Fruit fly (Drosophila melanogaster) whole organism, pupa: ENCODE results near the gene Sfp24Bd.

Source experiments
- CG10348 ChIP-seq: fragments of 200-800 bp; sonication (Bioruptor generic); IDR thresholded peaks from 2 replicates; pipeline ENCODE4 v1.3.6; 2022; ENCODE audit warnings: missing biosample characterization, missing genetic modification characterization
- CG12605 ChIP-seq: fragments of 200-800 bp; sonication (Bioruptor generic); IDR thresholded peaks from 2 replicates; pipeline ENCODE4 v1.3.6; 2022; ENCODE audit warnings: missing biosample characterization, missing genetic modification characterization
- CG13204 ChIP-seq: fragments of 200-800 bp; sonication (Bioruptor generic); optimal IDR thresholded peaks from 2 replicates; lab custom pipeline; 2018; ENCODE audit warnings: missing biosample characterization, mild to moderate bottlenecking, missing genetic modification characterization, moderate library complexity
- CG14655 ChIP-seq: fragments of 200-800 bp; sonication (Bioruptor generic); optimal IDR thresholded peaks from 3 replicates; lab custom pipeline; 2017; ENCODE audit warnings: mild to moderate bottlenecking, missing biosample characterization, missing genetic modification reagents, missing genetic modification characterization
- CG15710 ChIP-seq: fragments of 200-800 bp; sonication (Bioruptor generic); optimal IDR thresholded peaks from 2 replicates; lab custom pipeline; 2018; ENCODE audit warnings: missing biosample characterization, mild to moderate bottlenecking, missing genetic modification characterization, moderate library complexity
- CG17806 ChIP-seq: fragments of 200-800 bp; sonication (Bioruptor generic); optimal IDR thresholded peaks from 2 replicates; lab custom pipeline; 2018; ENCODE audit warnings: missing biosample characterization, mild to moderate bottlenecking, missing genetic modification characterization, moderate library complexity
- CG32121 ChIP-seq: fragments of 200-800 bp; sonication (Bioruptor generic); IDR thresholded peaks from 2 replicates; pipeline ENCODE4 v1.3.6; 2022; ENCODE audit warnings: missing biosample characterization, missing genetic modification characterization
- CG34367 ChIP-seq: fragments of 200-800 bp; sonication (Bioruptor generic); optimal IDR thresholded peaks from 2 replicates; lab custom pipeline; 2018; ENCODE audit warnings: missing biosample characterization, mild to moderate bottlenecking, missing genetic modification characterization
- CG4496 ChIP-seq: fragments of 200-800 bp; sonication (Bioruptor generic); IDR thresholded peaks from 3 replicates; pipeline ENCODE4 v1.3.6; 2022; ENCODE audit warnings: missing biosample characterization, missing genetic modification characterization
- CG8159 ChIP-seq: fragments of 200-800 bp; sonication (Bioruptor generic); optimal IDR thresholded peaks from 3 replicates; lab custom pipeline; 2018; ENCODE audit warnings: missing biosample characterization, mild to moderate bottlenecking, missing genetic modification characterization, moderate library complexity
- CG8301 ChIP-seq: fragments of 200-800 bp; sonication (Bioruptor generic); optimal IDR thresholded peaks from 2 replicates; lab custom pipeline; 2018; ENCODE audit warnings: missing biosample characterization, mild to moderate bottlenecking, missing genetic modification characterization
- CG9948 ChIP-seq: fragments of 200-800 bp; sonication (Bioruptor generic); optimal IDR thresholded peaks from 2 replicates; lab custom pipeline; 2018; ENCODE audit warnings: missing biosample characterization, mild to moderate bottlenecking, missing genetic modification characterization, moderate library complexity
- D1 ChIP-seq: fragments of 200-800 bp; sonication (Bioruptor generic); optimal IDR thresholded peaks from 2 replicates; lab custom pipeline; 2018; ENCODE audit warnings: missing biosample characterization, mild to moderate bottlenecking, missing genetic modification characterization, moderate library complexity
- EcR ChIP-seq: fragments of 200-800 bp; sonication (Bioruptor generic); optimal IDR thresholded peaks from 3 replicates; lab custom pipeline; 2019; ENCODE audit warnings: missing biosample characterization, missing genetic modification characterization, mild to moderate bottlenecking, moderate library complexity, missing genetic modification reagents
- Ets98B ChIP-seq: fragments of 200-800 bp; sonication (Bioruptor generic); IDR thresholded peaks from 2 replicates; pipeline ENCODE4 v1.3.6; 2022; ENCODE audit warnings: missing biosample characterization, missing genetic modification characterization
- Pif1A ChIP-seq: fragments of 200-800 bp; sonication (Bioruptor generic); optimal IDR thresholded peaks from 3 replicates; lab custom pipeline; 2016; ENCODE audit warnings: missing biosample characterization, missing genetic modification characterization
- Pif1B ChIP-seq: fragments of 200-800 bp; sonication (Bioruptor generic); optimal IDR thresholded peaks from 3 replicates; lab custom pipeline; 2016; ENCODE audit warnings: missing biosample characterization, missing genetic modification characterization
- Snoo ChIP-seq: fragments of 200-800 bp; sonication (Bioruptor generic); optimal IDR thresholded peaks from 3 replicates; lab custom pipeline; 2017; ENCODE audit warnings: missing biosample characterization, mild to moderate bottlenecking, missing genetic modification characterization, inconsistent platforms
- fd96Ca ChIP-seq: fragments of 200-800 bp; sonication (Bioruptor generic); IDR thresholded peaks from 3 replicates; pipeline ENCODE4 v1.3.6; 2022; ENCODE audit warnings: missing biosample characterization, missing genetic modification characterization
- gl ChIP-seq: fragments of 200-800 bp; sonication (Bioruptor generic); optimal IDR thresholded peaks from 2 replicates; lab custom pipeline; 2018; ENCODE audit warnings: missing biosample characterization, mild to moderate bottlenecking, missing genetic modification characterization
- rn ChIP-seq: fragments of 200-800 bp; sonication (Bioruptor generic); IDR thresholded peaks from 2 replicates; pipeline ENCODE4 v1.3.6; 2022; ENCODE audit warnings: missing biosample characterization, missing genetic modification characterization

The Sfp24Bd gene

dm6 chr2L:3635444-3635843, 33.5 kb downstream of the Sfp24Bd start:
- TF ChIP-seq gl (tag; lab: Kevin White, UChicago) (no peak), CG8301 (tag; lab: Kevin White, UChicago) (peak; percentile 5), CG15710 (no peak), CG32121 (GFP tag; lab: Robert Waterston, UW) (peak; percentile 58), fd96Ca (GFP tag; lab: Robert Waterston, UW) (no peak), CG12605 (GFP tag; lab: Robert Waterston, UW) (no peak), CG14655 (GFP tag; lab: Kevin White, UChicago) (no peak), CG34367 (tag; lab: Kevin White, UChicago) (no peak), CG9948 (tag; lab: Kevin White, UChicago) (no peak), CG10348 (no peak), CG8159 (tag; lab: Kevin White, UChicago) (no peak), Pif1A (GFP tag; lab: Kevin White, UChicago) (no peak), Ets98B (GFP tag; lab: Robert Waterston, UW) (peak; percentile 49; the same call in 1 of the 2 replicates), EcR (GFP tag; lab: Kevin White, UChicago) (no peak), CG17806 (tag; lab: Kevin White, UChicago) (no peak), CG13204 (GFP tag; lab: Kevin White, UChicago) (no peak), CG4496 (GFP tag; lab: Robert Waterston, UW) (peak; percentile 45; the same call in 1 of the 3 replicates), D1 (tag; lab: Kevin White, UChicago) (no peak), rn (GFP tag; lab: Robert Waterston, UW) (0 out of 2 replicates have a peak, but pooled peaks have one; percentile 14), Pif1B (GFP tag; lab: Kevin White, UChicago) (no peak), Snoo (no peak)

DNA sequence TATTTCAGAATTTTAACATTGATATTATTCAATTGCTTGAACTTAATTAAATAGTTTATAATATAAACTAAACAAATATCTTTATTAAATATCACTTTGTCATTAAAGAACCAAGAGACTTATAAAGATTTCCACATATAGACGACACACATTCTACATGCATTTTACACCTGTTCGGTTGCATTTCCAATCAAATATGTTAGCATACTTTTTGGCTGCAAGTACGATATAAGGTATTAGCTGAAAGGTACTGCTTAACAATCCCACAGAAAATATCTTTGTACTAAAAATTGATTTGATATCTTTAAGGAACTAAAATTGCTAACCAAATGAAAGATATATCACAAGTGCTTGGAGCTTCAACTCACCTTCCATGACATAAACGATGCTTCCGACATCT, 35.1 kb downstream of the Sfp24Bd start:
- TF ChIP-seq CG17806 (tag; lab: Kevin White, UChicago) (no peak), Snoo (no peak), CG8159 (tag; lab: Kevin White, UChicago) (no peak), fd96Ca (GFP tag; lab: Robert Waterston, UW) (no peak), CG32121 (GFP tag; lab: Robert Waterston, UW) (no peak), Pif1A (GFP tag; lab: Kevin White, UChicago) (no peak), CG10348 (no peak), CG15710 (no peak), Pif1B (GFP tag; lab: Kevin White, UChicago) (no peak), CG9948 (tag; lab: Kevin White, UChicago) (no peak), D1 (tag; lab: Kevin White, UChicago) (no peak), CG12605 (GFP tag; lab: Robert Waterston, UW) (no peak), CG4496 (GFP tag; lab: Robert Waterston, UW) (no peak), CG14655 (GFP tag; lab: Kevin White, UChicago) (no peak), rn (GFP tag; lab: Robert Waterston, UW) (no peak), CG34367 (tag; lab: Kevin White, UChicago) (no peak)

dm6 chr2L:3632047-3632880, 36.7 kb downstream of the Sfp24Bd start:
- TF ChIP-seq fd96Ca (GFP tag; lab: Robert Waterston, UW) (peak; percentile 96), CG15710 (peak; percentile 93), CG8301 (tag; lab: Kevin White, UChicago) (peak; percentile 100), Snoo (peak; percentile 92), CG13204 (GFP tag; lab: Kevin White, UChicago) (peak; percentile 82), EcR (GFP tag; lab: Kevin White, UChicago) (peak; percentile 87), CG17806 (tag; lab: Kevin White, UChicago) (peak; percentile 99), CG10348 (peak; percentile 94), CG14655 (GFP tag; lab: Kevin White, UChicago) (peak; percentile 100), CG8159 (tag; lab: Kevin White, UChicago) (peak; percentile 99), Ets98B (GFP tag; lab: Robert Waterston, UW) (peak; percentile 99), Pif1B (GFP tag; lab: Kevin White, UChicago) (peak; percentile 94), D1 (tag; lab: Kevin White, UChicago) (peak; percentile 98), rn (GFP tag; lab: Robert Waterston, UW) (peak; percentile 99), CG34367 (tag; lab: Kevin White, UChicago) (peak; percentile 92), CG4496 (GFP tag; lab: Robert Waterston, UW) (peak; percentile 99), Pif1A (GFP tag; lab: Kevin White, UChicago) (peak; percentile 94), CG32121 (GFP tag; lab: Robert Waterston, UW) (peak; percentile 99), CG12605 (GFP tag; lab: Robert Waterston, UW) (peak; percentile 95), gl (tag; lab: Kevin White, UChicago) (peak; percentile 98), CG9948 (tag; lab: Kevin White, UChicago) (peak; percentile 98)

dm6 chr2L:3631262-3632046, 37.5 kb downstream of the Sfp24Bd start:
- peak; percentile 70 for TF ChIP-seq EcR (GFP tag; lab: Kevin White, UChicago)
- no peak for TF ChIP-seq Pif1A (GFP tag; lab: Kevin White, UChicago)
- TF ChIP-seq, all 21 proteins: peak for 1
